Fruit fly (Drosophila melanogaster) whole organism, embryonic: ENCODE measurements around the gene RapGAP1.
A peak's percentile ranks its signal among the peaks of the same experiment; 100 is the strongest.

Experiments used
- CG10366 ChIP-seq: fragments of 200-800 bp; sonication (Bioruptor generic); IDR thresholded peaks from 2 replicates; pipeline ENCODE4 v1.3.6; 2022; ENCODE audit warnings: missing biosample characterization, missing genetic modification characterization
- CG10979 ChIP-seq: fragments of 200-800 bp; sonication (Bioruptor generic); optimal IDR thresholded peaks from 2 replicates; lab custom pipeline; 2018; ENCODE audit warnings: missing biosample characterization, mild to moderate bottlenecking, missing genetic modification characterization, moderate library complexity
- CG11247 ChIP-seq: fragments of 200-800 bp; sonication (Bioruptor generic); IDR thresholded peaks from 2 replicates; pipeline ENCODE4 v1.3.6; 2022; ENCODE audit warnings: missing biosample characterization, missing genetic modification characterization
- CG12071 ChIP-seq: fragments of 200-800 bp; sonication (Bioruptor generic); optimal IDR thresholded peaks from 3 replicates; lab custom pipeline; 2018; ENCODE audit warnings: missing biosample characterization, mild to moderate bottlenecking, missing genetic modification characterization
- CG15269 ChIP-seq: fragments of 200-800 bp; sonication (Bioruptor generic); optimal IDR thresholded peaks from 2 replicates; lab custom pipeline; 2018; ENCODE audit warnings: missing biosample characterization, mild to moderate bottlenecking, missing genetic modification characterization, moderate library complexity
- CG2678 ChIP-seq: fragments of 200-800 bp; sonication (Bioruptor generic); optimal IDR thresholded peaks from 3 replicates; lab custom pipeline; 2019; ENCODE audit warnings: missing biosample characterization, mild to moderate bottlenecking, missing genetic modification characterization, moderate library complexity
- CG2712 ChIP-seq: fragments of 200-800 bp; optimal IDR thresholded peaks from 3 replicates; lab custom pipeline; 2019; ENCODE audit warnings: missing biosample characterization, mild to moderate bottlenecking, missing genetic modification characterization, moderate library complexity
- CG6765 ChIP-seq: fragments of 200-800 bp; sonication (Bioruptor generic); optimal IDR thresholded peaks from 3 replicates; lab custom pipeline; 2017; ENCODE audit warnings: missing biosample characterization, mild to moderate bottlenecking, missing genetic modification characterization
- CG7372 ChIP-seq: fragments of 200-800 bp; sonication (Bioruptor generic); IDR thresholded peaks from 2 replicates; pipeline ENCODE4 v1.3.6; 2022; ENCODE audit warnings: missing biosample characterization, missing genetic modification characterization
- CG8290 ChIP-seq, 3 experiments: fragments of 200-800 bp; sonication (Bioruptor generic); optimal IDR thresholded peaks; 2 replicates each; lab custom pipeline; 2016 to 2019; ENCODE audit warnings: missing biosample characterization in 3 of 3, missing genetic modification characterization in 3 of 3, mild to moderate bottlenecking in 2 of 3, moderate library complexity in 1 of 3
- Chrac-16 ChIP-seq: fragments of 200-800 bp; sonication (Bioruptor generic); optimal IDR thresholded peaks from 3 replicates; lab custom pipeline; 2016; ENCODE audit warnings: missing biosample characterization, missing genetic modification characterization
- Dbx ChIP-seq: fragments of 200-800 bp; sonication (Bioruptor generic); IDR thresholded peaks from 3 replicates; pipeline ENCODE4 v1.3.6; 2022; ENCODE audit warnings: missing biosample characterization, missing genetic modification characterization
- Fer1 ChIP-seq: fragments of 200-800 bp; sonication (Bioruptor generic); optimal IDR thresholded peaks from 2 replicates; lab custom pipeline; 2017; ENCODE audit warnings: missing biosample characterization, mild to moderate bottlenecking, missing genetic modification characterization
- HLH4C ChIP-seq: fragments of 200-800 bp; sonication (Bioruptor generic); IDR thresholded peaks from 3 replicates; pipeline ENCODE4 v1.3.6; 2022; ENCODE audit warnings: missing biosample characterization, missing genetic modification characterization; ENCODE audit not compliant: partially characterized antibody
- Med ChIP-seq: fragments of 200-800 bp; sonication (Bioruptor generic); peaks from one replicate; lab custom pipeline; 2016; ENCODE audit warnings: missing biosample characterization, missing genetic modification characterization, mild to moderate bottlenecking, inconsistent platforms, moderate library complexity
- Meics ChIP-seq: fragments of 200-800 bp; sonication (Bioruptor generic); optimal IDR thresholded peaks from 2 replicates; lab custom pipeline; 2017; ENCODE audit warnings: missing biosample characterization, mild to moderate bottlenecking, missing genetic modification characterization
- PHDP ChIP-seq: fragments of 200-800 bp; sonication (Bioruptor generic); optimal IDR thresholded peaks from 3 replicates; lab custom pipeline; 2018; ENCODE audit warnings: missing biosample characterization, mild to moderate bottlenecking, missing genetic modification characterization, moderate library complexity
- Pdp1 ChIP-seq, 2 experiments: fragments of 200-800 bp; sonication (Bioruptor generic); optimal IDR thresholded peaks; 3 replicates each; lab custom pipeline; 2016; ENCODE audit warnings: missing biosample characterization in 2 of 2, missing genetic modification characterization in 2 of 2, mild to moderate bottlenecking in 1 of 2, moderate library complexity in 1 of 2
- Rfx ChIP-seq: fragments of 200-800 bp; sonication (Bioruptor generic); IDR thresholded peaks from 2 replicates; pipeline ENCODE4 v1.3.6; 2022; ENCODE audit warnings: missing biosample characterization, missing genetic modification characterization
- Side ChIP-seq: fragments of 200-800 bp; sonication (Bioruptor generic); optimal IDR thresholded peaks from 2 replicates; lab custom pipeline; 2016; ENCODE audit warnings: missing biosample characterization, missing genetic modification characterization
- Six4 ChIP-seq: fragments of 200-800 bp; sonication (Bioruptor generic); optimal IDR thresholded peaks from 2 replicates; lab custom pipeline; 2016; ENCODE audit warnings: missing biosample characterization, missing genetic modification characterization
- br ChIP-seq: fragments of >200 bp; optimal IDR thresholded peaks from 2 replicates; lab custom pipeline; 2017
- cato ChIP-seq: fragments of 200-800 bp; sonication (Bioruptor generic); optimal IDR thresholded peaks from 2 replicates; lab custom pipeline; 2016; ENCODE audit warnings: missing biosample characterization, missing genetic modification characterization, borderline replicate concordance
- caup ChIP-seq: fragments of 200-800 bp; sonication (Bioruptor generic); optimal IDR thresholded peaks from 3 replicates; lab custom pipeline; 2017; ENCODE audit warnings: missing biosample characterization, mild to moderate bottlenecking, missing genetic modification characterization, moderate library complexity; ENCODE audit not compliant: severe bottlenecking
- crol ChIP-seq: fragments of 200-800 bp; sonication (Bioruptor generic); IDR thresholded peaks from 2 replicates; pipeline ENCODE4 v1.3.6; 2022; ENCODE audit warnings: missing biosample characterization, missing genetic modification characterization
- ems ChIP-seq: fragments of 200-800 bp; sonication (Bioruptor generic); optimal IDR thresholded peaks from 3 replicates; lab custom pipeline; 2016; ENCODE audit warnings: missing biosample characterization, missing genetic modification characterization
- eve ChIP-seq, 2 experiments: fragments of >200 bp; optimal IDR thresholded peaks; 2 replicates each; lab custom pipeline; 2017; ENCODE audit warnings: missing biosample characterization in 2 of 2, missing genetic modification characterization in 2 of 2
- hth ChIP-seq: fragments of >200 bp; optimal IDR thresholded peaks from 2 replicates; lab custom pipeline; 2017; ENCODE audit warnings: inconsistent platforms
- insv ChIP-seq, 2 experiments: fragments of 200-800 bp; sonication (Bioruptor generic); optimal IDR thresholded peaks; 3 replicates each; lab custom pipeline; 2016 to 2018; ENCODE audit warnings: missing biosample characterization in 2 of 2, missing genetic modification characterization in 2 of 2
- ken ChIP-seq: fragments of 200-800 bp; sonication (Bioruptor generic); IDR thresholded peaks from 3 replicates; pipeline ENCODE4 v1.3.6; 2022; ENCODE audit warnings: missing biosample characterization, missing genetic modification characterization
- lab ChIP-seq: fragments of 200-800 bp; sonication (Bioruptor generic); optimal IDR thresholded peaks from 3 replicates; lab custom pipeline; 2017; ENCODE audit warnings: missing biosample characterization, missing genetic modification characterization, mild to moderate bottlenecking, moderate library complexity, missing genetic modification reagents
- lbe ChIP-seq: fragments of 200-800 bp; sonication (Bioruptor generic); optimal IDR thresholded peaks from 2 replicates; lab custom pipeline; 2016; ENCODE audit warnings: missing biosample characterization, mild to moderate bottlenecking, missing genetic modification characterization
- luna ChIP-seq: fragments of 200-800 bp; sonication (Bioruptor generic); optimal IDR thresholded peaks from 2 replicates; lab custom pipeline; 2016; ENCODE audit warnings: missing biosample characterization, missing genetic modification characterization
- otp ChIP-seq: fragments of 200-800 bp; sonication (Bioruptor generic); IDR thresholded peaks from 3 replicates; pipeline ENCODE4, ENCODE4 v1.3.6; 2022; ENCODE audit warnings: missing biosample characterization, missing genetic modification characterization
- rib ChIP-seq: fragments of 200-800 bp; sonication (Bioruptor generic); IDR thresholded peaks from 2 replicates; pipeline ENCODE4 v1.3.6; 2022; ENCODE audit warnings: missing biosample characterization, missing genetic modification characterization
- sd ChIP-seq: fragments of 200-800 bp; sonication (Bioruptor generic); optimal IDR thresholded peaks from 3 replicates; lab custom pipeline; 2018; ENCODE audit warnings: missing biosample characterization, mild to moderate bottlenecking, missing genetic modification characterization, moderate library complexity
- sens ChIP-seq: fragments of 200-800 bp; sonication (Bioruptor generic); peaks from one replicate; lab custom pipeline; 2016; ENCODE audit warnings: missing biosample characterization, missing genetic modification characterization
- stwl ChIP-seq: fragments of 200-800 bp; sonication (Bioruptor generic); optimal IDR thresholded peaks from 3 replicates; lab custom pipeline; 2018; ENCODE audit warnings: missing biosample characterization, mild to moderate bottlenecking, missing genetic modification characterization, moderate library complexity
- zfh1 ChIP-seq: fragments of 200-800 bp; sonication (Bioruptor generic); IDR thresholded peaks from 3 replicates; pipeline ENCODE4 v1.3.6; 2022; ENCODE audit warnings: missing biosample characterization, missing genetic modification characterization

The RapGAP1 gene

DNA sequence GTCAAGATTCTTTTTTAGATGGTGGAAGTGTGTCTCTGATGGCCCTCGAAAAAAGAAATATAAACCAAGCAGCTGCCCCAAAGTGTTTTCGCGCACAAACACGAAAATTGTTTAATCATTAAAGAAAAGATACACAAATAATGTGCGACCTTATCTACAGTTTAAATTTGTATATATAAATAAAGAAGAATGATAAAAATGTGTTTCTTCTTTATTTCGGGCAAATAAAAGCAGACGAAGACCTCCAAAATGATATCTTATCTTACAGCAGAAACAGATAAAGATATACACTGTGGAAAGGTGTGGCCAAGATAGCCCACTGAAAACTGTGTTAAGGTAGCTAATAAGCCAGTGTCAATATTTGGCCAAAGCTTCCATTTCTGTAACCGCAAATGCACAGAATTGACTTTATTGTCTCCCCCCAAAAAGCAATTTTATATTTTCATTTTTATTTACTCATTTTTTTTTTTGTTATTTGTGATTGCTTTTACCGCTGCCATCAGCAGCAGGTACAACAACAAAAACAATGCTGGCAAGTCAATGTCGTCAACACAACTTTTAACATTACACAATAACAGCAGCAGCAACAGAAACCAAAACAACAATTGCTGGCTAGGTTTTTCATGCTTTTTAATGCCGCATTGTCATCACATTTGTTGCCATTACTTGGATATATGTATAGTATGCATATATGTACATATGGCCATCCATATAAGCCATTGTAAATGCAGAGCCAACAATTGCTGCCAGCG, 53.5 kb downstream of the RapGAP1 start (continued):
- TF ChIP-seq insv (GFP tag; optimal IDR thresholded peaks at IDR 0.05; lab: Kevin White, UChicago) = no peak
- no peak for TF ChIP-seq eve (GFP tag; optimal IDR thresholded peaks at IDR 0.05; lab: Kevin White, UChicago)
- no peak for TF ChIP-seq br
- TF ChIP-seq zfh1 (GFP tag; lab: Robert Waterston, UW) = no peak
- TF ChIP-seq Chrac-16 (GFP tag; lab: Kevin White, UChicago) = no peak
- peak; percentile 47 for TF ChIP-seq caup
- TF ChIP-seq luna (GFP tag; lab: Kevin White, UChicago) = no peak
- TF ChIP-seq Six4 (GFP tag; lab: Kevin White, UChicago) = no peak
- no peak for TF ChIP-seq HLH4C (GFP tag; lab: Robert Waterston, UW)
- no peak for TF ChIP-seq cato
- no peak for TF ChIP-seq CG2712 (tag; lab: Kevin White, UChicago)
- TF ChIP-seq stwl (tag; lab: Kevin White, UChicago) = no peak

DNA sequence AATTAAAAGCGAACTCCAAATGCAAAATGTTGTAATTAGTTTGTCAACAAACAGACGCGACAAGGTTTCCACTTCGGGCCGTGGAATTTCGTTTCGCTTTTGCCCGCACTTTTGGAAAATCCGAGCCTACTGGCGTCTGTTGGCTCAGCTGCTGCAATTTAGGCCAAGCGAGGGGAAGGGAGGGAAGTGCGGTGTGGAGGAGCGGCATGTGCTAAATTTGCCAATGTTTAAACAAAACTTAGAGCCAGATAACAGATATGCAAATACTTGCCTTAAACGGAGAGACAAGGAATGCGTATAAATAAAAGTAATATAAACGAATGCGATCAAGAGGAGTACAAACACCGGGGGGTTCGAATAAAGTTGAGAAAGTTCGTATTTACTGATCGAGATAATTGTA, 55.2 kb downstream of the RapGAP1 start:
- TF ChIP-seq ken = no peak
- TF ChIP-seq CG11247 (GFP tag; lab: Robert Waterston, UW) = no peak
- no peak for TF ChIP-seq ems (GFP tag; lab: Kevin White, UChicago)
- peak; percentile 14; the same call in 1 of the 2 replicates for TF ChIP-seq CG7372 (GFP tag; lab: Robert Waterston, UW)
- peak; percentile 48 for TF ChIP-seq lab (GFP tag; lab: Kevin White, UChicago)
- no peak for TF ChIP-seq CG8290 (GFP tag; optimal IDR thresholded peaks at IDR 0.05; lab: Kevin White, UChicago)
- TF ChIP-seq CG8290 (tag; optimal IDR thresholded peaks at IDR 0.05; lab: Kevin White, UChicago) = peak in 1 of 2 experiments; percentile 41
- peak; percentile 23 for TF ChIP-seq Fer1
- TF ChIP-seq Side (GFP tag; lab: Kevin White, UChicago) = no peak
- TF ChIP-seq hth (lab: Kevin White, UChicago) = no peak
- no peak for TF ChIP-seq CG10979 (tag; lab: Kevin White, UChicago)
- TF ChIP-seq Rfx (GFP tag; lab: Robert Waterston, UW) = 0 out of 2 replicates have a peak, but pooled peaks have one; percentile 9
- peak; percentile 1 for TF ChIP-seq CG12071 (GFP tag; lab: Kevin White, UChicago)
- TF ChIP-seq sd = peak; percentile 20
- no peak for TF ChIP-seq PHDP
- peak; percentile 45; the same call in 1 of the 2 replicates for TF ChIP-seq rib (GFP tag; lab: Robert Waterston, UW)
- TF ChIP-seq otp (GFP tag; lab: Robert Waterston, UW) = peak; percentile 53; the same call in 1 of the 3 replicates
- peak; percentile 76 for TF ChIP-seq Med (GFP tag; lab: Kevin White, UChicago)
- no peak for TF ChIP-seq CG10366 (GFP tag; lab: Robert Waterston, UW)
- TF ChIP-seq sens (GFP tag; lab: Kevin White, UChicago) = peak; percentile 39
- peak; percentile 7 for TF ChIP-seq CG2678 (tag; lab: Kevin White, UChicago)
- peak; percentile 26 for TF ChIP-seq lbe (GFP tag; lab: Kevin White, UChicago)
- TF ChIP-seq CG6765 (GFP tag; lab: Kevin White, UChicago) = peak; percentile 16
- TF ChIP-seq Dbx (GFP tag; lab: Robert Waterston, UW) = no peak
- TF ChIP-seq crol (GFP tag; lab: Robert Waterston, UW) = peak; percentile 32; the same call in 1 of the 2 replicates
- TF ChIP-seq Meics (GFP tag; lab: Kevin White, UChicago) = peak; percentile 0
- no peak for TF ChIP-seq Pdp1 (GFP tag; optimal IDR thresholded peaks at IDR 0.05; lab: Kevin White, UChicago)
- TF ChIP-seq CG15269 (tag; lab: Kevin White, UChicago) = peak; percentile 6
